Worm (Caenorhabditis elegans) whole organism, mixed stage, embryonic: ENCODE measurements around the gene col-118.

ENCODE experiments used
- M03D4.4 ChIP-seq: sonication (generic microtip); optimal IDR thresholded peaks from 2 replicates; lab custom pipeline; 2017; ENCODE audit warnings: mild to moderate bottlenecking, missing genetic modification characterization, missing compliant biosample characterization
- bed-3 ChIP-seq: fragments of 200-800 bp; sonication (Bioruptor generic); optimal IDR thresholded peaks from 3 replicates; lab custom pipeline; 2018; ENCODE audit warnings: mild to moderate bottlenecking, missing genetic modification characterization, moderate library complexity, missing compliant biosample characterization
- blmp-1 ChIP-seq: fragments of 150-350 bp; optimal IDR thresholded peaks from 2 replicates; lab custom pipeline; 2014; ENCODE audit warnings: missing biosample characterization, missing genetic modification characterization
- ceh-43 ChIP-seq: fragments of 200-800 bp; sonication (Bioruptor generic); optimal IDR thresholded peaks from 2 replicates; lab custom pipeline; 2018; ENCODE audit warnings: mild to moderate bottlenecking, missing genetic modification characterization, moderate library complexity, missing compliant biosample characterization
- ceh-83 ChIP-seq: fragments of 200-800 bp; sonication (Bioruptor generic); optimal IDR thresholded peaks from 2 replicates; lab custom pipeline; 2018; ENCODE audit warnings: mild to moderate bottlenecking, missing genetic modification characterization, missing compliant biosample characterization
- ces-1 ChIP-seq: fragments of 150-350 bp; optimal IDR thresholded peaks from 2 replicates; lab custom pipeline; 2014; ENCODE audit warnings: missing biosample characterization, missing genetic modification reagents, missing genetic modification characterization
- cnd-1 ChIP-seq: fragments of 200-800 bp; sonication (Bioruptor generic); optimal IDR thresholded peaks from 2 replicates; lab custom pipeline; 2018; ENCODE audit warnings: mild to moderate bottlenecking, missing genetic modification characterization, missing compliant biosample characterization
- elt-1 ChIP-seq: sonication (generic microtip); optimal IDR thresholded peaks from 2 replicates; lab custom pipeline; 2017; ENCODE audit warnings: missing genetic modification characterization, mild to moderate bottlenecking, missing compliant biosample characterization, antibody characterized with exemption, moderate library complexity, borderline replicate concordance; ENCODE audit not compliant: insufficient read depth
- elt-3 ChIP-seq: fragments of 150-350 bp; optimal IDR thresholded peaks from 2 replicates; lab custom pipeline; 2014; ENCODE audit warnings: missing biosample characterization, missing genetic modification characterization
- flh-1 ChIP-seq: fragments of 200-800 bp; sonication (Bioruptor generic); optimal IDR thresholded peaks from 2 replicates; lab custom pipeline; 2018; ENCODE audit warnings: mild to moderate bottlenecking, missing genetic modification characterization, moderate library complexity, missing compliant biosample characterization
- ham-2 ChIP-seq: fragments of 200-800 bp; sonication (Bioruptor generic); optimal IDR thresholded peaks from 2 replicates; lab custom pipeline; 2018; ENCODE audit warnings: mild to moderate bottlenecking, missing genetic modification characterization, missing compliant biosample characterization
- hlh-1 ChIP-seq: fragments of 150-350 bp; optimal IDR thresholded peaks from 2 replicates; lab custom pipeline; 2014; ENCODE audit warnings: missing biosample characterization, missing genetic modification reagents, missing genetic modification characterization
- lin-13 ChIP-seq: fragments of 150-350 bp; optimal IDR thresholded peaks from 2 replicates; lab custom pipeline; 2014; ENCODE audit warnings: missing biosample characterization, missing genetic modification characterization
- lin-32 ChIP-seq: fragments of 200-800 bp; sonication (Bioruptor generic); optimal IDR thresholded peaks from 2 replicates; lab custom pipeline; 2018; ENCODE audit warnings: mild to moderate bottlenecking, missing genetic modification characterization, missing compliant biosample characterization
- mab-5 ChIP-seq: fragments of 150-350 bp; optimal IDR thresholded peaks from 2 replicates; lab custom pipeline; 2014; ENCODE audit warnings: missing biosample characterization, missing genetic modification characterization
- mep-1 ChIP-seq: fragments of 150-350 bp; optimal IDR thresholded peaks from 2 replicates; lab custom pipeline; 2017; ENCODE audit warnings: missing biosample characterization, missing genetic modification reagents, missing genetic modification characterization, inconsistent platforms
- mls-2 ChIP-seq: sonication (generic microtip); optimal IDR thresholded peaks from 2 replicates; lab custom pipeline; 2016; ENCODE audit warnings: mild to moderate bottlenecking, missing genetic modification characterization, moderate library complexity, missing compliant biosample characterization
- nhr-12 ChIP-seq: fragments of 150-350 bp; optimal IDR thresholded peaks from 2 replicates; lab custom pipeline; 2014; ENCODE audit warnings: missing biosample characterization, missing genetic modification characterization
- nhr-2 ChIP-seq: fragments of 150-350 bp; optimal IDR thresholded peaks from 2 replicates; lab custom pipeline; 2014; ENCODE audit warnings: missing biosample characterization, missing genetic modification characterization
- nhr-237 ChIP-seq: fragments of 150-350 bp; optimal IDR thresholded peaks from 2 replicates; lab custom pipeline; 2014; ENCODE audit warnings: missing biosample characterization, missing genetic modification characterization
- nhr-28 ChIP-seq: fragments of 150-350 bp; optimal IDR thresholded peaks from 2 replicates; lab custom pipeline; 2014; ENCODE audit warnings: missing biosample characterization, missing genetic modification characterization
- nhr-76 ChIP-seq: sonication (generic microtip); optimal IDR thresholded peaks from 2 replicates; lab custom pipeline; 2017; ENCODE audit warnings: missing biosample characterization, missing genetic modification characterization
- sem-2 ChIP-seq: fragments of 200-800 bp; sonication (Bioruptor generic); optimal IDR thresholded peaks from 2 replicates; lab custom pipeline; 2018; ENCODE audit warnings: mild to moderate bottlenecking, missing genetic modification characterization, missing compliant biosample characterization
- snpc-4 ChIP-seq: fragments of 150-350 bp; optimal IDR thresholded peaks from 2 replicates; lab custom pipeline; 2014; ENCODE audit warnings: missing biosample characterization, missing genetic modification characterization
- sptf-1 ChIP-seq: sonication (generic microtip); optimal IDR thresholded peaks from 2 replicates; lab custom pipeline; 2017; ENCODE audit warnings: mild to moderate bottlenecking, missing genetic modification characterization, moderate library complexity, missing compliant biosample characterization
- tbx-8 ChIP-seq: fragments of 200-800 bp; sonication (Bioruptor generic); optimal IDR thresholded peaks from 2 replicates; lab custom pipeline; 2018; ENCODE audit warnings: mild to moderate bottlenecking, missing genetic modification characterization, moderate library complexity, missing compliant biosample characterization
- unc-120 ChIP-seq: sonication (generic microtip); optimal IDR thresholded peaks from 2 replicates; lab custom pipeline; 2017; ENCODE audit warnings: missing genetic modification characterization, missing compliant biosample characterization; ENCODE audit not compliant: poor library complexity, severe bottlenecking
- unc-39 ChIP-seq: fragments of 150-350 bp; optimal IDR thresholded peaks from 2 replicates; lab custom pipeline; 2014; ENCODE audit warnings: missing biosample characterization, missing genetic modification characterization
- unc-62 ChIP-seq: fragments of 150-350 bp; optimal IDR thresholded peaks from 2 replicates; lab custom pipeline; 2014; ENCODE audit warnings: missing biosample characterization, missing genetic modification reagents, missing genetic modification characterization
- zip-8 ChIP-seq: fragments of 150-350 bp; optimal IDR thresholded peaks from 2 replicates; lab custom pipeline; 2014; ENCODE audit warnings: missing biosample characterization, missing genetic modification characterization
- ztf-11 ChIP-seq: fragments of 150-350 bp; optimal IDR thresholded peaks from 2 replicates; lab custom pipeline; 2014; ENCODE audit warnings: missing biosample characterization, missing genetic modification characterization

The col-118 gene

DNA sequence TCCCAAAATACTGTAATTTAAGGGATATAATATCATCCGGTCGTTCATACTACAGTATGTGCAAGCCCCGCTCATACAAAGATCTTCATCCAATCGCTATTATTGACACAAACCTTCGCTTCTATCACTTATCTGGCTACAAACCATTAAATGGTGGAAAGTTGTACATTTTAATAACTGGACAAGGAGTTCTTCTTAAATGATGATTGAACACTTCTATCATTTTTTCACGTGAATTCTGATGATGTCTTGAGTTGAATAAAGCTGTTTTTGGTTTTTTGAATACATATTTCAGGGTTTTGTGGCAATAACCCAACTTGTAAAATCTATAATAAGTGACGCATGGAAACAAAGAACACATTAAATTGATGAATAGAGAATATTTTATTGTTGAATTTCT is 25.4 kb upstream of the col-118 start:
- TF ChIP-seq ceh-83 (GFP tag; lab: Kevin White, UChicago), result no peak
- no peak for TF ChIP-seq ham-2 (GFP tag; lab: Kevin White, UChicago)
- no peak for TF ChIP-seq nhr-76 (tag; lab: Kevin White, UChicago)
- TF ChIP-seq zip-8 (tag; lab: Kevin White, UChicago), result no peak
- no peak for TF ChIP-seq unc-120 (tag; lab: Kevin White, UChicago)
- no peak for TF ChIP-seq cnd-1 (tag; lab: Kevin White, UChicago)
- TF ChIP-seq snpc-4 (tag; lab: Kevin White, UChicago), result no peak
- TF ChIP-seq sptf-1, result no peak
- TF ChIP-seq nhr-28 (tag; lab: Kevin White, UChicago), result no peak
- TF ChIP-seq unc-39 (tag; lab: Kevin White, UChicago), result no peak
- TF ChIP-seq elt-1 (tag; lab: Kevin White, UChicago), result no peak
- TF ChIP-seq tbx-8, result no peak
- TF ChIP-seq ceh-43 (GFP tag; lab: Kevin White, UChicago), result no peak
- TF ChIP-seq, all 35 proteins: peak for 0

DNA sequence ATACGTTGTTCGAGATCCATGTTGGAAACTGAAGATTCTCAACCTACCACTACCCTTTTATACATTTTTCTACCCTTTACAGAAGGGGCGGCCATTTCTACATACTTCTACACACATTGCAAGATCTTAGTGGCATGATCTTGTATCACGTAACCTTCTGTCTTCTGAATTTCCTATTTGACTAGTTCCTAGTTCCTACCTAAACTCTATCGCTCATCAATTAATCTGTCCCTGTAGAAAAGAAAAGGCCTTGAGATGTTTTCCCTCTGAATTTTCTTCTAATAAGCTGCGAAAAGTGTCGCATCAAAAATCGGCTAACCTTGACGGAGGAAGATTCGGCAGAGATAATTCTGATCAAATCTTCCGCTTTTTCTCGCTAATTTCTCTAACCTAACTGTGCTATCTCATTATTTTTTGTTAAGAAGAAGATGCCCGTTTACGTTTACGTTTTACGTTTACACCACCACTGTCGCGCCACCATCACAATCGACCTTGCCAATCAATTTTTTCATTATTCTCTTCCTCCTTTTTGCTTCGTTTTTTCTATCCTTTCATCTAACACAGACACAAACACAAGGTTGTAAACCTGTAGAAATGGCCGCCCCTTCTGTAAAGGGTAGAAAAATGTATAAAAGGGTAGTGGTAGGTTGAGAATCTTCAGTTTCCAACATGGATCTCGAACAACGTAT is 23.7 kb upstream of the col-118 start, which contains the start of the genes col-117 and col-3:
Gene col-117, minus strand, starts transcription at position 51 of the 689 bp plus-strand sequence.
Gene col-3, plus strand, starts transcription at position 639 of the 689 bp plus-strand sequence.
- TF ChIP-seq zip-8 (tag; lab: Kevin White, UChicago) (no peak), nhr-2 (no peak), ham-2 (GFP tag; lab: Kevin White, UChicago) (peak; percentile 72), hlh-1 (tag; lab: Kevin White, UChicago) (no peak), elt-3 (tag; lab: Kevin White, UChicago) (no peak), mep-1 (tag; lab: Kevin White, UChicago) (no peak), ces-1 (GFP tag; lab: Kevin White, UChicago) (no peak), nhr-76 (tag; lab: Kevin White, UChicago) (no peak), elt-1 (tag; lab: Kevin White, UChicago) (peak; percentile 77), sem-2 (GFP tag; lab: Kevin White, UChicago) (no peak), lin-32 (no peak), nhr-28 (tag; lab: Kevin White, UChicago) (no peak)

DNA sequence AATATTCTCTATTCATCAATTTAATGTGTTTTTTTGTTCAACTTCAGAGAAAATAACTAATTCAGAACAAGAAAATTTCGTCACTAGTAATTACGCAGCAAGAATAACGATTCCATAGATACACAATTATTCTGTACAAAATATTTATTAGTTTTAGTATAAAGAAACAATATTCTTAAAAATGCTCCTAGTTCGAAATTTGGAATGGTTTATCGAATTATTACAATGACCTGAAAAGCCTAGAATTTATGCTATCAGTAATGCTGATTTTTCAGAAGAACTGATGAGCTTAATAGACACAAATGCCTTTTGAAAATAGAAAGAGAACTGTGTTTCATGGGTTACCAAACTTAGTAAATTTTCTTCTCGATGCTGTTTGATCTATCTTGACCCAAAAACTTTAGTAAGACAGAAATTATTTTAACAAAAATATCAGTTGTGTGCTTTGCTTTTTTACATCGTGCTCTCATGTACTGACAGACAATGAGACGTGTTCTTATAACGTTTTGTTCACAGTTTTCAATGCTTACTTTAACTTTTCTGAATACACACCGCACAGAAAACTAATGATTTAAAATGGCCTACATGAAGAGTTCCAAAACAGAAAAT is 21.9 kb upstream of the col-118 start:
- TF ChIP-seq lin-32 (no peak), mep-1 (tag; lab: Kevin White, UChicago) (no peak), unc-62 (GFP tag; lab: Kevin White, UChicago) (no peak), unc-120 (tag; lab: Kevin White, UChicago) (no peak), bed-3 (GFP tag; lab: Kevin White, UChicago) (no peak), mls-2 (tag; lab: Kevin White, UChicago) (no peak)

DNA sequence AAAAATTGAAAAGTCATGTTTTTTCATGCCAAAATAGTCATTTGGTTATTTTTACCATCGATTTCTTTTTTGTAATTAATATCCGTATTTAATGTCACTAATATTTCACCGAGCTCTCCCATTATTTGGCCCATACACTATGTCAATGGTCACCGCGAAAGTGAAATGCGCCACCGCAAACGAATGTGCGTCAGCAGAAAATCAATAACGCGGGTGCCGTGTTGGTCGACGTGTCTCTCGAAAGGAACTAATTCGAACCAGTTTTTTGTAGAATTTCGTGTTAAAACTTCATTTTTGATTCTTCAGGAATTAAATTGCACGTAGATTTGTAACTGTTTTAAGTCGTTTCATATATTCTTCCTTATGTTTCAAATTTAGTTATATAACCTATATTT is 21.4 kb upstream of the col-118 start:
- TF ChIP-seq blmp-1 (tag; lab: Kevin White, UChicago), result no peak
- no peak for TF ChIP-seq bed-3 (GFP tag; lab: Kevin White, UChicago)
- TF ChIP-seq unc-120 (tag; lab: Kevin White, UChicago), result peak; percentile 9
- TF ChIP-seq elt-3 (tag; lab: Kevin White, UChicago), result no peak
- TF ChIP-seq snpc-4 (tag; lab: Kevin White, UChicago), result no peak

DNA sequence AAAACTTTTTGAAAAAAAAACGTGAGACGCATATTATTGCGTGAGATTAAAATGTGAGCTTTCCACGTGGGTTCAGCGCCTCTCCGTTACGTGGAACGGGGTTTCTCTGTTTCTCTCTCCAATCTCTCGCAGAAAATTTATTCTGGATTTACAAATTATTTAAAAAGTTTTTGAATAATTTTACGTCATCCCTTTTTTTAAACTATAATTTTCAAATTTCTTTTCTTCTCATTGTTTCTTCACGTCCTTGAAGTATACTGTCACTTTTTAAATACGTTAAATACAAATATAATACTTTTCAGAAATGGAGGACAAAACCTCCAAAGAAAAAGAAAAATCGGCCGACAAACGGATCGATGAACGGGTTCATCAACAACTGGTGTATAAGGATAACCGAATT is 20.5 kb upstream of the col-118 start, which contains the start of gene T28C6.7:
Gene T28C6.7, plus strand, starts transcription at position 301 of the 400 bp plus-strand sequence.
- TF ChIP-seq hlh-1 (tag; lab: Kevin White, UChicago), result no peak
- TF ChIP-seq mls-2 (tag; lab: Kevin White, UChicago), result no peak
- no peak for TF ChIP-seq mab-5 (tag; lab: Kevin White, UChicago)

DNA sequence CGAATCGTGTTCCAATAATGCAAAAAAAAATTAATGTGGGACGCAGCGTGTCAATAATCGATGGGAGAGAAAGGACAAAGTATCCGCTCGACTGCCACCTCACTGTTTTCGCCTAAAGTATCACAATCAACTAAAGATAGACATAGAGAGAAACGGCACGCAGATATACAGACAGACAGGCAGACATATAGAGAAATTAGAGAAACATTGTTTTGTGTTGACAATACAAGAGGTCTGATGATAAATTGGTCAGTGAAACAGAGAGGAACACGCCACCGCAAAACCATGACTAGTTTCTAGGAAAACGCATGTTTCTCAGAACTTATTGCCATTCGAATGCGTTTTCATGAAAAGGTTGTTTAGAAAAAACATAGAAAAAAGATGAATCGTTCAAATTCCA is 17.4 kb upstream of the col-118 start, which contains the start of gene T28C6.8:
Gene T28C6.8, minus strand, starts transcription at position 137 of the 400 bp plus-strand sequence.
- TF ChIP-seq mep-1 (tag; lab: Kevin White, UChicago), result no peak
- TF ChIP-seq M03D4.4, result no peak
- TF ChIP-seq unc-62 (GFP tag; lab: Kevin White, UChicago), result no peak
- TF ChIP-seq ces-1 (GFP tag; lab: Kevin White, UChicago), result no peak
- no peak for TF ChIP-seq ham-2 (GFP tag; lab: Kevin White, UChicago)
- no peak for TF ChIP-seq ztf-11
- TF ChIP-seq nhr-237 (tag; lab: Kevin White, UChicago), result no peak
- TF ChIP-seq cnd-1 (tag; lab: Kevin White, UChicago), result no peak
- TF ChIP-seq lin-32, result no peak
- no peak for TF ChIP-seq lin-13
- TF ChIP-seq blmp-1 (tag; lab: Kevin White, UChicago), result no peak
- TF ChIP-seq nhr-12 (tag; lab: Kevin White, UChicago), result no peak
- TF ChIP-seq sptf-1, result no peak
- TF ChIP-seq nhr-2, result no peak
- no peak for TF ChIP-seq elt-1 (tag; lab: Kevin White, UChicago)
- no peak for TF ChIP-seq flh-1 (GFP tag; lab: Kevin White, UChicago)
